Fruit fly (Drosophila melanogaster): ENCODE data around the gene mus302.

DNA sequence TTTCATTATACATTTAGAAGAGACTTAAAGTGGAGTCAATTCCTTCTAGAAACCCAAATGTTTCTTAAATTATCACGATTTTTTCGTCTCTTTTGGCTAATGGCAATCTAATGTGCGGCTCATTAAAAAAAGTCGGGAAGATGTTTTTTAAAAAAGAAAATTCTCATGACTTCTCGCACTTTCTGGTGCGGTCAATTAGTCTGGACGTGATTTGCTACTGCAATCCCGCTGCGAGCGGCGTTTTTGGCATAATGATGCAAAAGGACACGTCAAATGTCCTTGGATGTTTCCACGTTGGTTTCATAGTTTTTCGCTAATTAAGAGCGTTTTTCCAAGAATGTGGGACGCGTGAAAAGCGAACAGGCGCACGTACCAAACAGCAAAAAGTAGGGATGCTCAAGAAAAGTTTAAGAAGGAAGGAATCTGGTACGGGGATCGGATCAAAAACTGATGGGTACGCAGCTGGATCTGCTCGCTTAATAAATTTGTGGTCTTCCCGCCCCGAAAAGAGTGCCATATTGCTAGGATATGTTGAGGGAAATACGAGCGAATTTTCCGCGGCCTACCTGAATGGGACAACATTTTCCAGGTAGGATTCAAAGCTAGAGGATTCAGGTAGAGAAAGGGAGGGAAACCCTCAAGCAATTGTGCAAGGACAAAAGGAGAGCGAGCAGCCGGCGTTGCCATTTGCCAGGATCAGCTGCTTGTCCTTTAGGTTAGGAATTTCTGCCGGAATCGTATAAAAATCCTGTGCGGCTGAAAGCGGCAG, 6.6 kb downstream of the mus302 start:
- no peak for TF ChIP-seq svp (GFP tag)
- TF ChIP-seq Sox102F (GFP tag; optimal IDR thresholded peaks at IDR 0.05), result no peak
- TF ChIP-seq CG15336 (GFP tag; IDR thresholded peaks at IDR 0.05), result no peak
- no peak for TF ChIP-seq cyc (GFP tag; optimal IDR thresholded peaks at IDR 0.05)
- no peak for TF ChIP-seq CG32006 (GFP tag; optimal IDR thresholded peaks at IDR 0.05)
- TF ChIP-seq dsx (GFP tag; optimal IDR thresholded peaks at IDR 0.05; ENCODE audit: poor library complexity, severe bottlenecking), result no peak
- no peak for TF ChIP-seq Smox (GFP tag; optimal IDR thresholded peaks at IDR 0.05)
- no peak for TF ChIP-seq Sox14 (GFP tag; optimal IDR thresholded peaks at IDR 0.05)
- no peak for TF ChIP-seq CG11902 (GFP tag; optimal IDR thresholded peaks at IDR 0.05)
- no peak for TF ChIP-seq Lpt (GFP tag; optimal IDR thresholded peaks at IDR 0.05)
- TF ChIP-seq CG16779 (tag; optimal IDR thresholded peaks at IDR 0.05), result no peak
- TF ChIP-seq eg (GFP tag; IDR thresholded peaks at IDR 0.05), result no peak
- TF ChIP-seq Blimp-1 (GFP tag; optimal IDR thresholded peaks at IDR 0.05), result no peak
- TF ChIP-seq Sox15 (GFP tag; optimal IDR thresholded peaks at IDR 0.05), result no peak

All from whole organism, prepupa.